Fruit fly (Drosophila melanogaster) Kc167 (cell line): ENCODE measurements around the gene slf.

ENCODE experiments used
- Myc ChIP-seq: fragments of >200 bp; optimal IDR thresholded peaks from 2 replicates; lab custom pipeline; 2017; ENCODE audit warnings: missing external identifiers
- Sin3A ChIP-seq: fragments of >200 bp; optimal IDR thresholded peaks from 2 replicates; lab custom pipeline; 2018; ENCODE audit warnings: missing external identifiers
- h ChIP-seq: fragments of >200 bp; optimal IDR thresholded peaks from 3 replicates; lab custom pipeline; 2018; ENCODE audit warnings: missing external identifiers
- insv ChIP-seq: fragments of >200 bp; optimal IDR thresholded peaks from 3 replicates; lab custom pipeline; 2018; ENCODE audit warnings: missing external identifiers
- psq ChIP-seq: fragments of >200 bp; optimal IDR thresholded peaks from 2 replicates; lab custom pipeline; 2017; ENCODE audit warnings: missing external identifiers
- ttk ChIP-seq: sonication (Bioruptor generic); optimal IDR thresholded peaks from 2 replicates; lab custom pipeline; 2017; ENCODE audit warnings: missing external identifiers

The slf gene

dm6 chr2L:4801705-4802216 lies at the start of gene slf:
Gene slf (minus strand): TSS chr2L:4801923.
- TF ChIP-seq h (no peak), Sin3A (no peak)

dm6 chr2L:4850356-4850755 lies 48.6 kb upstream of the slf start, which contains the start of the genes mRpS2 and Mon1:
Gene mRpS2 (minus strand): TSS chr2L:4850419.
Gene Mon1 (plus strand): TSS chr2L:4850641.
- TF ChIP-seq ttk (no peak), Sin3A (no peak), h (no peak), Myc (no peak), insv (lab: Kevin White, UChicago) (no peak), psq (no peak)

DNA sequence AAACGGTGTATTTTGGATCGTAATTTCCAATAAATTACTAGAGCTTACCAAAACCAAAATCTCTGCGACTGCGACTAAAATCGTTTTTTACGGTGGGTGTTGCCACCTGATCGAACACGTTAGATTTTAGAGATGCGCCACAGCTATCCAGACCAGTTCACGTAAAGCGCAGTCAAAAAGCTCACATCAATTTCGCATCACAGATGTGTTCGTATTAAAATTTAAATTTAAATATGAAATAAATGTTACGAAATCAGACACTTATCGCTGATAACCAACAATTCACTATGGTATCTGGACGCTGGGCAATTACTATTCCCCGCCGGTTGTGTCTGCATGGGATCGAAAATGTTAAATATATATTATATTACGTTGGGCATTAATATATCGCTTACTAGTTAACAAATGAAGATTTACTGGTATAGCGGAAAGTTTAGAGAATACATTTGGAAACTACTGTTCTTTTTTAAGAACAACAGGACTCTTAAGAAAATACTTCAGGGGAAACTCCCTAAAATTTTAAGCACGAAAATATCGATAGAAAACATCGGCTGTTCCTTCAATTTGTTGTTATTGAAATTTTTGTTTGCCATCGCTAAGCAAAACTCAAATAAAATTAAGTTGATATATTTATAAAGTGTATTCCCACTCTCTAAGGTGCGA lies 45.6 kb upstream of the slf start, which contains the start of the genes mxt and CG11927:
Gene mxt (minus strand): TSS at position 105 of the 663 bp plus-strand sequence.
Gene CG11927 (plus strand): TSS at position 576 of the 663 bp plus-strand sequence.
- TF ChIP-seq h (no peak), psq (no peak), Sin3A (no peak), insv (lab: Kevin White, UChicago) (no peak), ttk (no peak), Myc (no peak)

DNA sequence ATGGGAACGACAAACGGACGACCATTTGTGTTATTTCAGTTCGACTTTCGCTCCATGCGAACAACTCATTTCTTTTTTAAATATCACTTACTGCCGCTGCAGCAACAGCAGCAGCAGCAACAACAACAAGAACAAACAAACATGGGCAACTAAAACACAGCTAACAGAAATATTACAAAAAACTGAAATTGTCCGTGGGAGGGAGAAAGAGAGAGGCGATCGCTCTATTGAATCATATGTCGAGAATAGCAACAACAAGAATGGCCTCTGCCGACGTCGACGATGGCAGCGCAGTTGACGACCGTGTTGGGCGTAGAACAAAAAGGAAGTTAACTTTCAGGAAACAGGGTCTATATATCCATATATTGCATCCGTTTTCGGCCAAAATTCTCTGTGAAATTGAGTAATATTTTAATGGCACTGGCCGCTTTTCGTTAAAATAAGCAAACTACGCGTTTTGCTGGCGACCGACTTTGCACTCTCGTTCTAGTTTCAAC lies 45.0 kb upstream of the slf start:
- TF ChIP-seq insv (lab: Kevin White, UChicago), result no peak
- no peak for TF ChIP-seq Sin3A
- TF ChIP-seq ttk, result no peak
- no peak for TF ChIP-seq Myc
- TF ChIP-seq psq, result no peak
- TF ChIP-seq h, result no peak

DNA sequence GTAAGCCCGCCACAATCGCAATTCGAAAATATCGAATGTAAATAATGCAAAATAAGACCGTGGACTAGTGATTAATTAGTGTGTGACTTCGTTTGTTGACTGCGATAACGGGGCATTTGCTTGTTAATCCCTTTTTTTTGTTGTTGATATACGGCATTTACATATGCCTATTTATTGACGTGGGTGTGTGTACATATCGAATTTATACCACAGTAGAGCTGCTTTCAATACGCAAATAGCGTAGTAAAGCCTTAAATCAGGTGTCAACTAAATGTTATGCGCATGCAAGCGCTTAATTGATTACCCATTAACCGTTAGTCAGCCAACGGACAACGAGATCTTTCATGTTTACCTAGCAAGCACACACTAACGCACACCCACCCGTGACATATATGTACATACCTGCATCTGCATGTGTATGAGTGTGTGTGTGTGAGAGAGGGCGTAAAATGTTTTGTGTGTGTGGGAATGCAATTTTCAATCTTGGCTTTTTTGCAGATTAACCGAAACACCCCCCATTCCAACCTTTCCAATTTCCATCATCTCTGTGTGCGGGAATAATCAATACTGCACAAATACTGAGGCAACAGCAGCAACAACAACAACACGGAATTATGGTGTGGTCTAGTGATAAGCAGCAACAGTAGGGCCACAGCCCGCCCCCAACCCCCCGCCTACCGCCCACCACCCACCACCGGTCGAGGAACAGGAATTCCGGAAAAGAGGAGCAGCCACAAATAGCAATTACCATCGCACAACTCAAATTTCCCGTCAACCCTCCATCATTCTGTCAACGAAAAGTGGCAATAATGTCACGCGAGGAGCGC lies 37.0 kb upstream of the slf start:
- TF ChIP-seq h, result no peak
- TF ChIP-seq Myc, result no peak
- TF ChIP-seq psq, result no peak
- TF ChIP-seq Sin3A, result no peak
- no peak for TF ChIP-seq ttk
- no peak for TF ChIP-seq insv (lab: Kevin White, UChicago)

dm6 chr2L:4837772-4838397 lies 36.2 kb upstream of the slf start, which contains the start of the genes tank and CG12194:
Gene tank (minus strand): TSS chr2L:4837999.
Gene CG12194 (plus strand): TSS chr2L:4838347.
- TF ChIP-seq Myc (no peak), ttk (no peak), Sin3A (no peak), h (no peak), insv (lab: Kevin White, UChicago) (no peak)

dm6 chr2L:4836193-4836592 lies 34.5 kb upstream of the slf start:
- no peak for TF ChIP-seq Myc
- TF ChIP-seq h, result no peak
- no peak for TF ChIP-seq Sin3A
- TF ChIP-seq psq, result no peak
- TF ChIP-seq insv (lab: Kevin White, UChicago), result no peak

DNA sequence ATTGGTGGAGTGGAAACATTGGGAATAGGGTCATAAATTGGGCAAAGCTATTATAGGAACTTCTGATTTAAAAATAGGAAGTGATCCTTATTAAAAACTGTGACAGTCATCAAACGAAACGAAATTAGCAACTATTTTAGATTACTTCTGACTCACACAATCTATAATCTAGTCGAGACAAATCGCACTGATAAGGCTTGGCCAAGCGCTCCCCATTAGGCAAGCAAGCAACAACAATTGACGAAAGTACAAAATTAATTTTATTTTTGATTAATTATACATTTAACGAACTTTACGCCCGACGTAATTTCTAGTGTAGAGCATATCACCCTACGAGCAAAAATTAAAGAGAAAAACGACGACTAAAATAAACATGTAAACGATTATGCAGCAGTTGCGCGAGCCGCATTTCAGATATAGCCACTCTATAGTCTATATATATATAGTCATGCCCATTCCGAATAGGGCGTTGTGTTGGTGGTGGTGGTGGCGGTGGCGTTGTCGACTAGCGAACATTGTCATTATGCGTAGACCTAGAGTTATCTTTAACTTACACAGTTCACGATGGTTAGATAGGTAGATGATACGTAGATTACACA lies 33.5 kb upstream of the slf start, which contains the start of gene Ir25a:
Gene Ir25a (minus strand): TSS at position 210 of the 599 bp plus-strand sequence.
- TF ChIP-seq Sin3A (no peak), ttk (no peak), Myc (no peak), h (no peak), insv (lab: Kevin White, UChicago) (no peak), psq (no peak)

dm6 chr2L:4830490-4830889 lies 28.8 kb upstream of the slf start, which contains the start of gene Fnta:
Gene Fnta (minus strand): TSS chr2L:4830693.
- TF ChIP-seq ttk (no peak), Sin3A (no peak), h (no peak), insv (lab: Kevin White, UChicago) (no peak), Myc (no peak), psq (no peak)

- TF ChIP-seq psq (no peak), Sin3A (no peak), Myc (no peak), ttk (no peak), h (no peak), insv (lab: Kevin White, UChicago) (no peak)
Observed at dm6 chr2L:4829040-4829439, 27.3 kb upstream of the slf start.

DNA sequence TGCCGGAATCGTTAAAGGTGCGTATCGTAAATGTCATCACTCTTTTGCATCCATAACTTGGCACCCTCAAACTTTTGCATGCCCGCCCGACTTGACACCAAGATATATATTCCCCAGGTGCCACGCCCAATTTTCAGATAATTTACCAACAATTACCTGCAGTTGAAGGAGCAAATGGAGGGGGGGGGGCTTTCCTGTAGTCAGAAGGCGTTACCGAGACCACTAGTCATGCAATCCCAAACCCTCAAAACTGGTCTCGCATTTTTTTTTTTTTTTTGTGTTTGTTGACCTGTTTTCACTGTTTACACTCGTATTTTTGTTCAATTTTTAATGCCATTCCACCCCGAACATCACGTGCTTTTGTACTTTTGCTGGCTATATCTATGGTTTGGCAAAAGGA lies 24.0 kb upstream of the slf start:
- TF ChIP-seq Sin3A (no peak), Myc (no peak), ttk (no peak), insv (lab: Kevin White, UChicago) (no peak), h (no peak), psq (no peak)

- TF ChIP-seq h (no peak), Myc (no peak), psq (no peak), ttk (no peak), Sin3A (no peak), insv (lab: Kevin White, UChicago) (no peak)
Observed at dm6 chr2L:4823797-4824196, 22.1 kb upstream of the slf start.

dm6 chr2L:4822258-4822657 lies 20.5 kb upstream of the slf start:
- TF ChIP-seq insv (lab: Kevin White, UChicago), result no peak
- TF ChIP-seq ttk, result no peak
- no peak for TF ChIP-seq h
- TF ChIP-seq psq, result no peak
- no peak for TF ChIP-seq Myc
- TF ChIP-seq Sin3A, result no peak
